Worm (Caenorhabditis elegans) whole organism, midembryonic: ENCODE data around the gene exc-9.

Experiments used
- flt-1 ChIP-seq: fragments of 200-800 bp; sonication (Bioruptor generic); IDR thresholded peaks from 2 replicates; pipeline ENCODE4 v1.3.6; 2022; ENCODE audit warnings: missing genetic modification characterization, missing compliant biosample characterization
- ztf-23 ChIP-seq: fragments of 200-800 bp; sonication (Bioruptor generic); IDR thresholded peaks from 2 replicates; pipeline ENCODE4 v1.3.6; 2022; ENCODE audit warnings: missing genetic modification reagents, missing genetic modification characterization, missing compliant biosample characterization

ce11 chrIV:7903359-7903758 lies 37.5 kb downstream of the exc-9 start, which contains the start of gene C49H3.6:
- TF ChIP-seq flt-1 (GFP tag; lab: Robert Waterston, UW) (no peak), ztf-23 (GFP tag; lab: Robert Waterston, UW) (no peak)
